Fruit fly (Drosophila melanogaster) whole organism, embryonic: ENCODE data around the gene CG4653.

Source experiments
- Abd-B ChIP-seq: fragments of 200-800 bp; sonication (Bioruptor generic); optimal IDR thresholded peaks from 2 replicates; lab custom pipeline; 2018; ENCODE audit warnings: missing biosample characterization, mild to moderate bottlenecking, missing genetic modification characterization, moderate library complexity
- Atf3 ChIP-seq: fragments of 200-800 bp; sonication (Bioruptor generic); optimal IDR thresholded peaks from 3 replicates; lab custom pipeline; 2016; ENCODE audit warnings: missing biosample characterization, missing genetic modification characterization
- CG12155 ChIP-seq: fragments of 200-800 bp; sonication (Bioruptor generic); optimal IDR thresholded peaks from 3 replicates; lab custom pipeline; 2016; ENCODE audit warnings: missing biosample characterization, missing genetic modification characterization
- CG13287 ChIP-seq: fragments of 200-800 bp; sonication (Bioruptor generic); IDR thresholded peaks from 2 replicates; pipeline ENCODE4 v1.3.6; 2022; ENCODE audit warnings: missing biosample characterization, missing genetic modification characterization; ENCODE audit not compliant: partially characterized antibody
- CG14710 ChIP-seq: fragments of 200-800 bp; sonication (Bioruptor generic); optimal IDR thresholded peaks from 3 replicates; lab custom pipeline; 2019; ENCODE audit warnings: missing biosample characterization, mild to moderate bottlenecking, missing genetic modification characterization, moderate library complexity
- CG14860 ChIP-seq: fragments of 200-800 bp; sonication (Bioruptor generic); IDR thresholded peaks from 3 replicates; pipeline ENCODE4 v1.3.6; 2022; ENCODE audit warnings: missing biosample characterization, missing genetic modification characterization; ENCODE audit not compliant: partially characterized antibody
- CG17361 ChIP-seq: fragments of 200-800 bp; sonication (Bioruptor generic); IDR thresholded peaks from 3 replicates; pipeline ENCODE4 v1.3.6; 2022; ENCODE audit warnings: missing biosample characterization, missing genetic modification characterization
- CG18011 ChIP-seq: fragments of 200-800 bp; sonication (Bioruptor generic); optimal IDR thresholded peaks from 2 replicates; lab custom pipeline; 2017; ENCODE audit warnings: missing biosample characterization, missing genetic modification characterization, mild to moderate bottlenecking, moderate library complexity, missing genotype
- CG2712 ChIP-seq: fragments of 200-800 bp; optimal IDR thresholded peaks from 3 replicates; lab custom pipeline; 2019; ENCODE audit warnings: missing biosample characterization, mild to moderate bottlenecking, missing genetic modification characterization, moderate library complexity
- CG31224 ChIP-seq: fragments of 200-800 bp; sonication (Bioruptor generic); IDR thresholded peaks from 2 replicates; pipeline ENCODE4 v1.3.6; 2022; ENCODE audit warnings: missing biosample characterization, missing genetic modification characterization
- CG31441 ChIP-seq: fragments of 200-800 bp; sonication (Bioruptor generic); IDR thresholded peaks from 2 replicates; pipeline ENCODE4 v1.3.6; 2022; ENCODE audit warnings: missing biosample characterization, missing genetic modification characterization
- CG33557 ChIP-seq: fragments of 200-800 bp; sonication (Bioruptor generic); optimal IDR thresholded peaks from 2 replicates; lab custom pipeline; 2019; ENCODE audit warnings: missing biosample characterization, mild to moderate bottlenecking, missing genetic modification characterization, moderate library complexity
- CG34422 ChIP-seq: fragments of 200-800 bp; sonication (Bioruptor generic); IDR thresholded peaks from 3 replicates; pipeline ENCODE4 v1.3.6; 2022; ENCODE audit warnings: missing biosample characterization, missing genetic modification characterization
- CG3838 ChIP-seq: fragments of 200-800 bp; sonication (Bioruptor generic); optimal IDR thresholded peaks from 3 replicates; lab custom pipeline; 2016; ENCODE audit warnings: missing biosample characterization, missing genetic modification characterization
- CG7839 ChIP-seq: fragments of 200-800 bp; sonication (Bioruptor generic); optimal IDR thresholded peaks from 3 replicates; lab custom pipeline; 2018; ENCODE audit warnings: missing biosample characterization, mild to moderate bottlenecking, missing genetic modification characterization, moderate library complexity
- CG7963 ChIP-seq: fragments of 200-800 bp; sonication (Bioruptor generic); IDR thresholded peaks from 3 replicates; pipeline ENCODE4 v1.3.6; 2022; ENCODE audit warnings: missing biosample characterization, missing genetic modification characterization; ENCODE audit not compliant: partially characterized antibody
- CG8359 ChIP-seq: fragments of 200-800 bp; sonication (Bioruptor generic); optimal IDR thresholded peaks from 2 replicates; lab custom pipeline; 2017; ENCODE audit warnings: missing biosample characterization, mild to moderate bottlenecking, missing genetic modification characterization, borderline replicate concordance
- CG9817 ChIP-seq: fragments of 200-800 bp; sonication (Bioruptor generic); optimal IDR thresholded peaks from 2 replicates; lab custom pipeline; 2018; ENCODE audit warnings: missing biosample characterization, mild to moderate bottlenecking, missing genetic modification characterization, moderate library complexity
- CTCF ChIP-seq: fragments of 200-800 bp; sonication (Bioruptor generic); optimal IDR thresholded peaks from 2 replicates; lab custom pipeline; 2017; ENCODE audit warnings: missing biosample characterization, mild to moderate bottlenecking, missing genetic modification characterization, moderate library complexity
- Dad ChIP-seq: fragments of 200-800 bp; sonication (Bioruptor generic); optimal IDR thresholded peaks from 3 replicates; lab custom pipeline; 2016; ENCODE audit warnings: missing biosample characterization, missing genetic modification characterization
- Ets97D ChIP-seq: fragments of 200-800 bp; sonication (Bioruptor generic); optimal IDR thresholded peaks from 3 replicates; lab custom pipeline; 2016; ENCODE audit warnings: missing biosample characterization, missing genetic modification characterization
- HLH4C ChIP-seq: fragments of 200-800 bp; sonication (Bioruptor generic); IDR thresholded peaks from 3 replicates; pipeline ENCODE4 v1.3.6; 2022; ENCODE audit warnings: missing biosample characterization, missing genetic modification characterization; ENCODE audit not compliant: partially characterized antibody
- Pdp1 ChIP-seq, 2 experiments: fragments of 200-800 bp; sonication (Bioruptor generic); optimal IDR thresholded peaks; 3 replicates each; lab custom pipeline; 2016; ENCODE audit warnings: missing biosample characterization in 2 of 2, missing genetic modification characterization in 2 of 2, mild to moderate bottlenecking in 1 of 2, moderate library complexity in 1 of 2
- Xbp1 ChIP-seq: fragments of 200-800 bp; sonication (Bioruptor generic); optimal IDR thresholded peaks from 3 replicates; lab custom pipeline; 2016; ENCODE audit warnings: missing biosample characterization, mild to moderate bottlenecking, missing genetic modification characterization
- YL-1 ChIP-seq: fragments of 200-800 bp; sonication (Bioruptor generic); optimal IDR thresholded peaks from 3 replicates; lab custom pipeline; 2017; ENCODE audit warnings: missing biosample characterization, mild to moderate bottlenecking, missing genetic modification characterization
- ato ChIP-seq: fragments of 200-800 bp; sonication (Bioruptor generic); IDR thresholded peaks from 2 replicates; pipeline ENCODE4 v1.3.6; 2022; ENCODE audit warnings: missing biosample characterization, missing genetic modification characterization; ENCODE audit not compliant: partially characterized antibody
- bbx ChIP-seq: fragments of 200-800 bp; sonication (Bioruptor generic); IDR thresholded peaks from 2 replicates; pipeline ENCODE4 v1.3.6; 2022; ENCODE audit warnings: missing biosample characterization, missing genetic modification characterization; ENCODE audit not compliant: partially characterized antibody
- crp ChIP-seq, 2 experiments: fragments of 200-800 bp; sonication (Bioruptor generic); optimal IDR thresholded peaks; 2 replicates in 1 of 2; 3 replicates in 1 of 2; lab custom pipeline; 2017; ENCODE audit warnings: missing biosample characterization in 2 of 2, missing genetic modification characterization in 2 of 2, mild to moderate bottlenecking in 1 of 2, moderate library complexity in 1 of 2
- eve ChIP-seq, 2 experiments: fragments of >200 bp; optimal IDR thresholded peaks; 2 replicates each; lab custom pipeline; 2017; ENCODE audit warnings: missing biosample characterization in 2 of 2, missing genetic modification characterization in 2 of 2
- gcm2 ChIP-seq: fragments of 200-800 bp; sonication (Bioruptor generic); optimal IDR thresholded peaks from 2 replicates; lab custom pipeline; 2016; ENCODE audit warnings: missing biosample characterization, missing genetic modification characterization
- gro ChIP-seq: fragments of 200-800 bp; sonication (Bioruptor generic); optimal IDR thresholded peaks from 2 replicates; lab custom pipeline; 2016; ENCODE audit warnings: missing biosample characterization, missing genetic modification characterization
- hb ChIP-seq: fragments of 200-800 bp; sonication (Bioruptor generic); IDR thresholded peaks from 3 replicates; pipeline ENCODE4 v1.3.6; 2022; ENCODE audit warnings: missing biosample characterization, missing genetic modification characterization; ENCODE audit not compliant: partially characterized antibody
- hbn ChIP-seq: fragments of 200-800 bp; sonication (Bioruptor generic); IDR thresholded peaks from 2 replicates; pipeline ENCODE4 v1.3.6; 2022; ENCODE audit warnings: missing biosample characterization, missing genetic modification characterization; ENCODE audit not compliant: partially characterized antibody
- hth ChIP-seq: fragments of >200 bp; optimal IDR thresholded peaks from 2 replicates; lab custom pipeline; 2017; ENCODE audit warnings: inconsistent platforms
- inv ChIP-seq: fragments of 200-800 bp; sonication (Bioruptor generic); IDR thresholded peaks from 2 replicates; pipeline ENCODE4 v1.3.6; 2022; ENCODE audit warnings: missing biosample characterization, missing genetic modification characterization; ENCODE audit not compliant: partially characterized antibody
- jumu ChIP-seq: fragments of 200-800 bp; sonication (Bioruptor generic); optimal IDR thresholded peaks from 3 replicates; lab custom pipeline; 2016; ENCODE audit warnings: missing biosample characterization, missing genetic modification characterization
- knrl ChIP-seq: fragments of 200-800 bp; sonication (Bioruptor generic); IDR thresholded peaks from 3 replicates; pipeline ENCODE4 v1.3.6; 2022; ENCODE audit warnings: missing biosample characterization, missing genetic modification characterization; ENCODE audit not compliant: partially characterized antibody
- lov ChIP-seq, 2 experiments: fragments of 200-800 bp in 1 of 2; fragments of >200 bp in 1 of 2; sonication (Bioruptor generic) in 1 of 2; IDR thresholded peaks in 1 of 2; optimal IDR thresholded peaks in 1 of 2; 2 replicates in 1 of 2; 3 replicates in 1 of 2; pipeline versions ENCODE4 v1.3.6 to Lab custom; 2017 to 2022; ENCODE audit warnings: missing biosample characterization in 1 of 2, missing genetic modification characterization in 1 of 2
- mam ChIP-seq: fragments of 200-800 bp; sonication (Bioruptor generic); optimal IDR thresholded peaks from 3 replicates; lab custom pipeline; 2016; ENCODE audit warnings: missing biosample characterization, missing genetic modification characterization
- p53 ChIP-seq: fragments of 200-800 bp; sonication (Bioruptor generic); optimal IDR thresholded peaks from 2 replicates; lab custom pipeline; 2016; ENCODE audit warnings: missing biosample characterization, missing genetic modification characterization
- pb ChIP-seq: fragments of 200-800 bp; sonication (Bioruptor generic); optimal IDR thresholded peaks from 3 replicates; lab custom pipeline; 2016; ENCODE audit warnings: missing biosample characterization, missing genetic modification characterization
- pzg ChIP-seq: fragments of 200-800 bp; sonication (Bioruptor generic); optimal IDR thresholded peaks from 3 replicates; lab custom pipeline; 2018; ENCODE audit warnings: missing biosample characterization, mild to moderate bottlenecking, missing genetic modification characterization, moderate library complexity
- run ChIP-seq: fragments of 200-800 bp; sonication (Bioruptor generic); optimal IDR thresholded peaks from 3 replicates; lab custom pipeline; 2018; ENCODE audit warnings: missing biosample characterization, mild to moderate bottlenecking, missing genetic modification characterization
- sens ChIP-seq: fragments of 200-800 bp; sonication (Bioruptor generic); peaks from one replicate; lab custom pipeline; 2016; ENCODE audit warnings: missing biosample characterization, missing genetic modification characterization
- sima ChIP-seq: fragments of 200-800 bp; sonication (Bioruptor generic); optimal IDR thresholded peaks from 2 replicates; lab custom pipeline; 2016; ENCODE audit warnings: missing biosample characterization, missing genetic modification characterization
- slbo ChIP-seq: fragments of 200-800 bp; sonication (Bioruptor generic); IDR thresholded peaks from 2 replicates; pipeline ENCODE4 v1.3.6; 2022; ENCODE audit warnings: missing biosample characterization, missing genetic modification characterization
- tna ChIP-seq: fragments of 200-800 bp; sonication (Bioruptor generic); IDR thresholded peaks from 2 replicates; pipeline ENCODE4 v1.3.6; 2022; ENCODE audit warnings: missing biosample characterization, missing genetic modification characterization; ENCODE audit not compliant: partially characterized antibody
- tx ChIP-seq: fragments of 200-800 bp; sonication (Bioruptor generic); optimal IDR thresholded peaks from 2 replicates; lab custom pipeline; 2016; ENCODE audit warnings: missing biosample characterization, missing genetic modification characterization
- zfh2 ChIP-seq: fragments of 200-800 bp; sonication (Bioruptor generic); optimal IDR thresholded peaks from 2 replicates; lab custom pipeline; 2016; ENCODE audit warnings: missing biosample characterization, missing genetic modification characterization

The CG4653 gene

DNA sequence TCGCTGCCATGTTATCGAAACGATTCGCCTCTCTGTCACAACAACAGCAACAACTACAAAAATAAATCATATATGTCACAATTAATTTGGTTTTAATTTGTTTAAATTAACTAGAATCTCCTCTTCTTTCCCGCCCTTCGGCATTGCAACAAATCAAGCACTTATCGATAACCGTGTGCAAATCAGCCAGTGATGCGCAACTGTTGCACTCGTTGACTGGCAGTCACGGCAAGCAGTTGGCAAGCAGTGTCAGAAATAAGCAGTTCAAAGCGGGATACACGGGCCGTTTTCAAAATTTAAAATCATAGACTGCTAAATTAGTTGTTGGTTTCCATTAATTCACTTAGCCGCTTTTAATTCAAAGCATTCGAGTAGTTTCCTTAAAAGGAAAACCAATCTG is 20.1 kb upstream of the CG4653 start, which contains the start of gene Axs (continued):
- TF ChIP-seq pzg (GFP tag; lab: Kevin White, UChicago) = peak; percentile 59
- TF ChIP-seq CTCF (GFP tag; lab: Kevin White, UChicago) = peak; percentile 21
- TF ChIP-seq sima (GFP tag; lab: Kevin White, UChicago) = no peak
- TF ChIP-seq CG12155 (GFP tag; lab: Kevin White, UChicago) = peak; percentile 99
- no peak for TF ChIP-seq run (tag; lab: Kevin White, UChicago)
- TF ChIP-seq CG14860 = peak; percentile 64
- TF ChIP-seq bbx (GFP tag; lab: Robert Waterston, UW) = peak; percentile 79
- no peak for TF ChIP-seq hth (lab: Kevin White, UChicago)
- no peak for TF ChIP-seq eve (GFP tag; optimal IDR thresholded peaks at IDR 0.05; lab: Kevin White, UChicago)
- TF ChIP-seq tx (GFP tag; lab: Kevin White, UChicago) = peak; percentile 30
- TF ChIP-seq gro (GFP tag; lab: Kevin White, UChicago) = peak; percentile 51
- TF ChIP-seq CG13287 (GFP tag; lab: Robert Waterston, UW) = peak; percentile 77
- peak; percentile 50 for TF ChIP-seq mam (GFP tag; lab: Kevin White, UChicago)
- peak; percentile 20 for TF ChIP-seq CG2712 (tag; lab: Kevin White, UChicago)
- TF ChIP-seq Dad = peak; percentile 20
- peak; percentile 0 for TF ChIP-seq CG9817 (tag; lab: Kevin White, UChicago)
- TF ChIP-seq sens = peak; percentile 76
- TF ChIP-seq lov (optimal IDR thresholded peaks at IDR 0.05; lab: Kevin White, UChicago) = no peak
- no peak for TF ChIP-seq lov (GFP tag; IDR thresholded peaks at IDR 0.05; lab: Robert Waterston, UW)
- TF ChIP-seq Ets97D = peak; percentile 81
- TF ChIP-seq CG31441 (GFP tag; lab: Robert Waterston, UW) = no peak
- peak; percentile 16 for TF ChIP-seq jumu (GFP tag; lab: Kevin White, UChicago)
- TF ChIP-seq CG14710 = peak; percentile 38
- TF ChIP-seq hb = peak; percentile 69
- TF ChIP-seq CG18011 = peak; percentile 4
- peak; percentile 57 for TF ChIP-seq Xbp1 (GFP tag; lab: Kevin White, UChicago)
- peak; percentile 41 for TF ChIP-seq YL-1
- peak in 1 of 2 experiments; percentile 32 for TF ChIP-seq crp (GFP tag; optimal IDR thresholded peaks at IDR 0.05; lab: Kevin White, UChicago)
- no peak for TF ChIP-seq gcm2 (GFP tag; lab: Kevin White, UChicago)
- TF ChIP-seq CG34422 = 0 out of 3 replicates have a peak, but pooled peaks have one; percentile 36
- peak; percentile 48; the same call in 2 of the 3 replicates for TF ChIP-seq HLH4C (GFP tag; lab: Robert Waterston, UW)
- peak; percentile 9 for TF ChIP-seq CG7839
- peak; percentile 52 for TF ChIP-seq slbo (GFP tag; lab: Robert Waterston, UW)
- TF ChIP-seq inv = peak; percentile 67
- TF ChIP-seq pb (GFP tag; lab: Kevin White, UChicago) = peak; percentile 37
- peak in 1 of 2 experiments; percentile 59 for TF ChIP-seq Pdp1 (GFP tag; optimal IDR thresholded peaks at IDR 0.05; lab: Kevin White, UChicago)
- TF ChIP-seq hbn = peak; percentile 50
- no peak for TF ChIP-seq CG17361
- peak; percentile 80 for TF ChIP-seq knrl (GFP tag; lab: Robert Waterston, UW)
- peak; percentile 69 for TF ChIP-seq ato (GFP tag; lab: Robert Waterston, UW)
- peak; percentile 9 for TF ChIP-seq CG33557 (GFP tag; lab: Kevin White, UChicago)
- TF ChIP-seq tna (GFP tag; lab: Robert Waterston, UW) = peak; percentile 74
- peak; percentile 45 for TF ChIP-seq p53 (GFP tag; lab: Kevin White, UChicago)
- no peak for TF ChIP-seq CG8359 (GFP tag; lab: Kevin White, UChicago)
- TF ChIP-seq Abd-B (GFP tag; lab: Kevin White, UChicago) = peak; percentile 4
- peak; percentile 60; the same call in 1 of the 3 replicates for TF ChIP-seq CG7963 (GFP tag; lab: Robert Waterston, UW)
- no peak for TF ChIP-seq CG31224 (GFP tag; lab: Robert Waterston, UW)
- TF ChIP-seq CG3838 (GFP tag; lab: Kevin White, UChicago) = no peak
- TF ChIP-seq zfh2 = peak; percentile 30
- TF ChIP-seq Atf3 = peak; percentile 51
